Fruit fly (Drosophila melanogaster) S2 (cell line): ENCODE data around the gene CG12880.

Source experiments
- CG8478 ChIP-seq: fragments of >200 bp; optimal IDR thresholded peaks from 2 replicates; lab custom pipeline; 2018
- CTCF ChIP-seq, 2 experiments: fragments of >200 bp; optimal IDR thresholded peaks; 2 replicates each; lab custom pipeline; 2018

The CG12880 gene

DNA sequence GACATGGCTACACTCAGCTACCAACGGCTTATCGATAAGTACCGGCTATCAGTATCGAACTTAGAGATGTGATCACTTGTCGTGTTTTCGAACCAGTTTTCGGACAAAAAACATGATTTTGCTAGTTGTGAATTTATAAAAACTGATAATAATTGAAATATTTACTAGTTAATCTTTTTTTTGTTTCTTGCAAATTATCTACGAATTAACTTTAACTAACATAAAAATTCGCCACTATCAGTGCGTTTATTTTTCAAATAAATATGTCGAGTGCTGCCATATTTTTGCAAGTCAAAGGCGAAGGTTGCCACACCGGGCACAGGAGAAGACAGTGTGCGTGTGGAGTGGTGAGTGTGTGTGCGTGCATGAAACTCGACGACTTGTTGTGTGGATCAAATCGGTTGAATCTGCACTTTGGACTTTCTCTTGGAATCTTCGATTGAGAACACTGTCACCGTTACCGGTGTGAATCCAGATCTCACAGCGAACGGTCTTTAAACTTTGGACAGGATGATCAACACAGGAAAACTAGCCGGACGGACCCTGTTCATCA is 8.5 kb upstream of the CG12880 start, which contains the start of gene Hsdl2:
Gene Hsdl2 (plus strand): TSS at position 349 of the 553 bp plus-strand sequence.
- TF ChIP-seq CTCF (optimal IDR thresholded peaks at IDR 0.05; lab: Kevin White, UChicago) (peak in 1 of 2 experiments; percentile 18), CG8478 (no peak)

DNA sequence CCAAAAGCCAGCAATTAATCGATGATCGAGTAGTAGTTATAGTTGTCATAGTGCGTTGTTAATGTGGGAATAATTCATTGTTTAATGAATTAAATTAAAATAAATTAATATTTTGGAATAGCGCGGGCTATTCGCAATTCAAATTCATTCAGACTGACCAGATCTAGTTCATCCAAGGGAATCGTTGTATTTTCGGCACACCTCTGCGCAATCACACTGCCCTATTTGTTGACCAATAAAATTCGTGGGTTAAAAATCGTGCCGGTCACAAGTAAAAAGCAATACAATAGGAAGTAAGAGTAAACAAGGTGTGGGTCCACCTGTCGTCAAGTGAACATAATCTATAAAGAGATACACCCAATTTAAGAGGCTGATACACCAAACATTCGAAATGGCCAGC is 6.7 kb upstream of the CG12880 start, which contains the start of gene CG12883:
Gene CG12883 (plus strand): TSS at position 273 of the 400 bp plus-strand sequence.
- TF ChIP-seq CTCF (optimal IDR thresholded peaks at IDR 0.05; lab: Kevin White, UChicago) (no peak), CG8478 (no peak)

DNA sequence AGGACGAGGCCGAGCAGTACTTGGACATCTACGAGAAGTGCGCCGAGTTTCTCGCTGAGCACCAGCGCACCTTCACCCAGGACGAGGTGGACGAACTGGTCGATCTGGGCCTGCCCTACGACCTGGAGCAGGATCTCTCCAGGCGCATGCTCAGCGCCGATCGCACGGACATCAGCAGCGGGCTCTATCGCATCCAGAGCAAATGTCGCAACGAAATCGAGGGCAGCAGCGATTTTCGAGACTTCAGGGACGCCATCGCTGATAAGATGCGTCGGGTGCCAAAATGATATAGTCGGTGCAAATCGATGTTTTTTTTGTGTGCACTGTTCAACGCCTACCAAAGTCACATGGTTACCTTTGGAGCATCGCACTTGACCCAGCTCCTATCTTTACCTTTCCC is 6.1 kb upstream of the CG12880 start:
- no peak for TF ChIP-seq CG8478
- no peak for TF ChIP-seq CTCF (optimal IDR thresholded peaks at IDR 0.05; lab: Kevin White, UChicago)

DNA sequence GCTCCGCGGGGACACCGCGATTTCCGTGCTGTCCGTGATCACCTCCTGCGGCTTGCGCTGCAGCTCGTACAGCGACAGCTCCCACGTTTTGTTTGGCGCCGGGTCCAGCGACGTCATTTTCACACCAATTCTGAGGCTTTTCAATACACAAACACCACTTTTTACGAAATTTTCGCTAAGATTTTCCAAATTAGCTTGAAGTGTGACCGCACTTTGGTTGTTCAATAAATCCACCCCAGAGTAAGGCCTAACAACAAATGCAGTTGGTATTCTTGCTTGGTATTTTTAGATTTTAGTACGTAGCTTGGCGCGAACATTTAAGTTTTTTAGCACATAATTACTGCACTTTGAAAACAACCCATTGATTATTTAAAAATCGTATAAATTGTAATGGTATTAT is 4.0 kb upstream of the CG12880 start, which contains the start of gene Sce:
Gene Sce (minus strand): TSS at position 231 of the 400 bp plus-strand sequence.
- no peak for TF ChIP-seq CTCF (optimal IDR thresholded peaks at IDR 0.05; lab: Kevin White, UChicago)
- TF ChIP-seq CG8478: no peak

DNA sequence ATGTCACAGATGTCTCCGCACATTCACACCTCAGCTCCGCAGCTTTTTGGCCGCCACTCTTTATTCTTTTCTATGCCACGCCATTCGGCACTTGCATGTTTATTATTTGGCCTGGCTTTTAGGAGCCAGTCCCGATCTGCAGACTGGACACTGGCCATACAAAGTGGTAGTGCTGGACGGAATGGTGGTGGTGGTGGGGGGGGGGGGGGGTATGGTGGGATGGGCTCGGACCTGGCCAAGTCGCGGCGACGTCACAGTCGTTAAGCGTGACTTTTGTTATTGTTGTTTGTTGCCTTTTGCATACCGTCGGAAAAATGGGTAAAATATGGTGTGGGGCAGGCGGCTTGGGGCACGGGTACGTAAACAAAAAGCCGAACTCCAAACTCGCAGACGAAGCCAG is 688 bp upstream of the CG12880 start:
- TF ChIP-seq CG8478: no peak
- no peak for TF ChIP-seq CTCF (optimal IDR thresholded peaks at IDR 0.05; lab: Kevin White, UChicago)

DNA sequence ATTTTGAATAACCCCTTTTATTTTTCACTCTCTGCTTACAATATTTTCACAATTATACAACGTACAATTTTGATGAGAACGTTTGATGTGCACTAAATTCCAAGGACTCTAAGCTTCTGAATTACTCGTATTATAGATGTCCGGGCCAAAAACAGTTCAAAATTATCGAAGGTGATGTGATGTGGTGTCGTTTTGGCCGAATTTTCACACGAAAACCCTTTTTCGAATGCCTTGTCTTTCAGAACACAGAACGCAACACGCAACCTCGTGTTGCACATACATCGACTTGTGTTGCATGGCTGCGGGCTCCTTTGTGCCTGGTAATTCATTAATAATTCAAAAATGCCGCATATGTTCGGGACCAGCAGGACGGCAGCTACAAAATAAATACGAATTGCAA is 2.3 kb downstream of the CG12880 start, which contains the start of gene CG31055:
Gene CG31055 (minus strand): TSS at position 101 of the 400 bp plus-strand sequence.
- no peak for TF ChIP-seq CTCF (optimal IDR thresholded peaks at IDR 0.05; lab: Kevin White, UChicago)
- TF ChIP-seq CG8478: no peak

DNA sequence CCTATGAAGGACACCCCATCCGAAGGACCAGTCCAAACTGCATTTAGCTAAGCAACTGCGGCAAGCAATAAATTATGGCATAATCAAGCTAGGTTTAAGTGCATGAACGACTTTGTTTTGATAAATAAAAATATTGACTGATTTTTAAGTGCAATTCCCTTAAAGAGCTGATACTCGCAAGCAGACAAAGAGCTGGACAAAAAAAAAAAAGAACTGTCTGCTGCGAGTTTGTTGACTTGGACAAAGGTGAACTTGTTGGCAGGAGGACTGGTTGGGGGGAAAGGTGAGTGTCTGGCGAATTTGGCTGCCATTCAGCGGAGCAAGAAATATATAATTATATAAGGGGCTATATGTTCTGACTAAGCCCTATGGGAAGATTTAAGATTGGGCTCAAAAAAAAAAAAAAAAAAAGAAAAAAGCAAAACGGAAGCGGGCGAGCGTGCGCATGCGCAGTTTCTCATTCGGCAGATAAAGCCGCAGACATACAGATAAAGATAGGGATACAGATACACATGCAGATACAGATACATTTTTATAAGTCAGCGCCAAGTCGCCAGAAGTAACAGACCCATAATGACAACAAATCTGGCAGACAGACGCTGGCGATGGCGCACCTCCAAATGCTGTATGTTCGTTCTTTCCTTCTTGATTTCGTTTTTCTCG is 7.0 kb downstream of the CG12880 start:
- no peak for TF ChIP-seq CG8478
- no peak for TF ChIP-seq CTCF (optimal IDR thresholded peaks at IDR 0.05; lab: Kevin White, UChicago)

DNA sequence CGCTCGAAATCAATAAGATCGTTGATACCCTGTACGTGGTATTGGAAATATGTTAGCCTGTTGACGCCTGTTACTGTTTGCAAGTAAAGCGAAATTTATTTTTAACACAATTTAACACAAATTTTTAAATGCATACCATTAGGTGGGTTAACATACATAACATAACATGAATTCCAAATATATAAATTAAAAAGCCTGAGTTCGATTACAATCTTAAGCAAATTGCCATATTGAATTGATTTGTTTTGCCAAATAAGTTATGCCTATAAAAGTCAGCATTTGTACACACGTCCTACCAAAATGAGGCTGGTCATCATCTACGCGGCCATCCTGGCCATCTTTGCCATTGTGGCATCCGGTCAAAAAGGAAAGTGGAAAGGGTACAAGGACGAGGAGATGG is 8.3 kb downstream of the CG12880 start, which contains the start of gene CG43319:
Gene CG43319 (plus strand): TSS at position 301 of the 400 bp plus-strand sequence.
- TF ChIP-seq CG8478 (no peak), CTCF (optimal IDR thresholded peaks at IDR 0.05; lab: Kevin White, UChicago) (no peak)

DNA sequence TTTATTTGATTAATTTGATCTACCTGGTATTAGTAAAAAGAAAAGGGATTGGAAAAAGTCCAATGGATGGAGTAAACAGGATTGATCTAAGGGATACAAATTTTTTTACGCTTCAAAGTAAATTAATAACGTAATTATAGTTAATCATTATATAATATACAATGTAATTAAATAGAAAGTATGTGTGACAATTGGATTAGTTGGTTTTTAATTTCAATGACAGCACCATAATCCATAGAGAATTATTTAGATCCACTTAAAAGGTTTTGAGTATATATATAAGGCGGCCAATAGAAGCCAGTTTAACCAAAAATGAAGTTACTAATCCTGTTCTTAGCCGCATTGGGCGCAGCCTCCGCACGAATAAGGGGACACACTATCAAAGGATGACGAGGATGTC is 8.8 kb downstream of the CG12880 start, which contains the start of gene Acp98AB:
Gene Acp98AB (plus strand): TSS at position 301 of the 400 bp plus-strand sequence.
- TF ChIP-seq CG8478: no peak

DNA sequence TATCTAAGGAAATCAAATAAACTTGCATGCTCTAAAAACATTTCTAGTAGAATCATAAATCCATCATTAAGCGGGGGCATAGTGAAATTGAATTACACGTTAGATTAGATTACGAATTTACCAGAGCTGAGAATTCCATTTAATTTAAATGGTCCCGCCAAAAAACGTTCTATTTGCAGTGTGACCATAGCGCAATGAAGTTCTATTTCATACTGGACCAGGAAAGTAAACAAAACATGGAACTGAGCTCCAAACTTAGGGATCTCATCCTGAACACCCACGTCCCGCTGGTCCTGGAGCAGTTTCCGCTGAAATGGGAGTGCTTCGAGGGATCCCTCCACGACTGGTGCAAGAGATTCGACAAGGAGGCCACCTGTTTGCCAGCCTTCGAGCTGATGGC is 9.3 kb downstream of the CG12880 start, which contains the start of gene HSPBAP1:
Gene HSPBAP1 (plus strand): TSS at position 217 of the 400 bp plus-strand sequence.
- no peak for TF ChIP-seq CTCF (optimal IDR thresholded peaks at IDR 0.05; lab: Kevin White, UChicago)
- no peak for TF ChIP-seq CG8478

DNA sequence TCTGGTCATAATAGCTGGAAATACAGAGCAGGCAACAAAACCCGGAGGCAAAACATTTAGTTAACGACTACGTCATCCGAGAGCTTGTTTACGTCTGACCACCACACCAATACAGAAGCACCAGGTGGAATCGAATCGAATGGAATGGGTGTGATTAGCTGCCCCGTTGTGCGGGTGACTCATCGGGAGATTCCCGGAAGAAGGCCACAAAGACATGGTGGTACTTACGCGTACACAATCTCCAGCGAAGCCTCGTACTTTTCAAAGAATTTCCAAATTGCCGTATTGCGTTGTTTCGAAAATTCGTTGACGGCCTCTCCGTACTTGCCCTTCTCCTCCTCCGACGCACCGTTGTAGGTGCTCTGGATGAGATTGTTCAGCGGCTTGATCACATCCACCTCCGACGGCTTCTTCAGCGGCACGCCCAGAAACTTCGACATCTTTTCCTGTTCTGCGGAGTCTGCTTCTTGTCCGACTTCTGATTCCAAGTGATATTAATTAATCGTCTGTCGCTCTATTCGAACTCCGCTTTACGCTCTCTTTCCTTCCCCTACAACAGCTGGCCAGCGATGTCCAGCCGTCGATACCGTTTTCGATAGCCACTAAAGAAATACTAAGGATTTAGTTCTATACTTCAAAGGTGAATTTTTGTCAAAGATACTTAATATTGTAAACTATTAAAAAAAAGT is 13.9 kb downstream of the CG12880 start, which contains the start of gene ALiX:
Gene ALiX (minus strand): TSS at position 571 of the 689 bp plus-strand sequence.
- TF ChIP-seq CG8478 (no peak), CTCF (optimal IDR thresholded peaks at IDR 0.05; lab: Kevin White, UChicago) (no peak)

DNA sequence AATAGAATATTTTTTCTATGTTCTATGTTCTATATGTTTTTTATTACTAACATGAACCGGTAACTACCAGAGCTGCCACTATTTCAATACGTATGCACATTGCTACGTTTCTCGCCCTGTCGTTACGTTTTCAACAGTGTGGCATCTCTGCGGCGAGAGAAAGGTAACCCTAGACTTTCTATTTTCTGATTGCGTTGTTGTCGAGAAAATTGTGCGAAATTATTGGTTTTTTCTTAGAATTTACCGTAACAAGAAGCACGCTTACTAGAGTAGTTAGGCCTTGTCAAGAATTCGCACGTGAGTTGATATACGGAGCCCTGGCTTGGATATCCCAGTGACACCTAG is 14.4 kb downstream of the CG12880 start, which contains the start of gene btz:
Gene btz (plus strand): TSS at position 133 of the 345 bp plus-strand sequence.
- TF ChIP-seq CTCF (optimal IDR thresholded peaks at IDR 0.05; lab: Kevin White, UChicago) (peak in 1 of 2 experiments; percentile 5), CG8478 (no peak)

DNA sequence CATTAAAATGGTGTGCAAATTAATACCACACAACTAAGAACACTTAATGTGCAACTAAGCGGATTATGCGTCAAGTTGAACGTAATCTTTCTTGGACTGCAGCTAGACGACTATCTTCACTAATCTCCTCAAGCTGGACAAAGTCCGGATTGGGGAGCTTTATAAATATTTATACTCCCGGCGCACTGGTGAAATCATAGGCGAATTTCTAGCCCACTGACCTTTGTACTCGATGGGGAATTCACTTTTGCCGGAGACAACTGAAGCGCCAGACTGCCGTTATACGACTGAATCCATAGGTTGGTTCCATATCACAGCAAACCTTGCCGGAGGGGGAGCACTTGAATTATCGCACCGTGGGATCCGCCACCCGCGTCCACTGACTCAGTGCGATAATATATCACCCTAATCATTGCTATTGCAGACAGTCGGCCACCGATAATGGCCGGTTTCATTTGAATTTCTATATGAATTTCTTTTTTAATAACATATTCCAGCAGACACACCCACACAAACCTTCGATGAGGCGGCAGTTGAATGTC is 20.3 kb downstream of the CG12880 start:
- no peak for TF ChIP-seq CG8478
- TF ChIP-seq CTCF (optimal IDR thresholded peaks at IDR 0.05; lab: Kevin White, UChicago): no peak

DNA sequence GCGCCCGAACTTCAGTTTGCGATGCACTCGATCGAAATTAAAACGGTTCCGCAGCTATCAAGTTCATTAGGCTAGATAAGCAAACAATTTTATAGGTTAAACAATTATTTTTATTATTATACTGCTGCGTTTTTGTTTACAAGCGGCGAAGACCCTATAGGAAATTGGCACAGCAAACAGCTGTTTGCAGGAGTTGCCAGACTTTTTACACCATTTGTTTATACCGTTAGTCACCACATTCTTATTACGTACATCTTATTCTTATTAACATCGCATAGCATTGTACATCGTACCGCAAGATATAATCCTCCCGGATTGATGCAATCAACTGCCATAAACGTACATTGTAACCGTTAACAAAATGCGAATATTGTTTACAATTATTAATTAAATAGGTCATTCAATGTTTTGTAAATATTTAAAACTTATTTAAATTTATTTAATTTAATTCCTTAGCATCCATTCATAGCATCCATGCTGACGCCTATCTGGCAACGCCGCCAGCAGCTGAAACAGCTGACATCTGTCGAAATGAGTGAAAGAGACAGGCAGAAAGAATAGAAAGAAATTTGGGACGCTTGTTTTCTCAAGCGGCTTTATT is 20.9 kb downstream of the CG12880 start, which contains the start of the genes CROT and CG12877:
Gene CROT (minus strand): TSS at position 171 of the 601 bp plus-strand sequence.
Gene CG12877 (plus strand): TSS at position 520 of the 601 bp plus-strand sequence.
- TF ChIP-seq CG8478: no peak
- no peak for TF ChIP-seq CTCF (optimal IDR thresholded peaks at IDR 0.05; lab: Kevin White, UChicago)
